Worm (Caenorhabditis elegans) whole organism, early embryonic: ENCODE results near the gene cyp-33D1.

Source experiments
- ama-1 ChIP-seq: fragments of 150-350 bp; optimal IDR thresholded peaks from 2 replicates; lab custom pipeline; 2014
- ceh-36 ChIP-seq: sonication (generic microtip); optimal IDR thresholded peaks from 2 replicates; lab custom pipeline; 2016; ENCODE audit warnings: missing genetic modification characterization, inconsistent platforms, missing compliant biosample characterization
- ets-7 ChIP-seq: sonication (generic microtip); optimal IDR thresholded peaks from 2 replicates; lab custom pipeline; 2016; ENCODE audit warnings: missing genotype, missing genetic modification characterization, missing compliant biosample characterization

DNA sequence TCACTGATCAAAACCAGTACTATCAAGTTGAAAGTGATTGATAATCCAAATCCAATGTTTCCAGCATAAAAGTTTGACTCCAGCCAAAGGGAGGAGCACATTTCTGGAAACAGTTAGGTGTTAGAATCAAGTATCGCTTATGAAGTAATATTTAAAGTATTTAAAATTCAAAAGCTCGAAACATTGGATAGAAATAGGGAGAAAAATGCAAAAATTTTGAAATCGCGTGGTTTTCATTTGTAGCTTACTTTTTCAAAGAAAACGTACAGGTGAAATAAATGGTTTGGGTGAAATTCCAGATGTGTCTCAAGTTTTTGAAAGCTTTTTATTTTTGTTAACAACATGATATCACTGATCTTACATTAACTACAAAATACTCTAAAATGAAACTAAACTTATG lies 6.6 kb downstream of the cyp-33D1 start, which contains the start of gene str-111:
- TF ChIP-seq ceh-36 (tag; lab: Kevin White, UChicago) (no peak), ama-1 (lab: Kevin White, UChicago) (no peak), ets-7 (tag; lab: Kevin White, UChicago) (no peak)
